Fruit fly (Drosophila melanogaster) whole organism, embryonic: ENCODE results near the gene CG5157.

Experiments
- Abd-B ChIP-seq: fragments of 200-800 bp; sonication (Bioruptor generic); optimal IDR thresholded peaks from 2 replicates; lab custom pipeline; 2018; ENCODE audit warnings: missing biosample characterization, mild to moderate bottlenecking, missing genetic modification characterization, moderate library complexity
- CG10979 ChIP-seq: fragments of 200-800 bp; sonication (Bioruptor generic); optimal IDR thresholded peaks from 2 replicates; lab custom pipeline; 2018; ENCODE audit warnings: missing biosample characterization, mild to moderate bottlenecking, missing genetic modification characterization, moderate library complexity
- CG11723 ChIP-seq: fragments of 200-800 bp; sonication (Bioruptor generic); optimal IDR thresholded peaks from 2 replicates; lab custom pipeline; 2017; ENCODE audit warnings: missing biosample characterization, mild to moderate bottlenecking, missing genetic modification characterization
- CG12071 ChIP-seq: fragments of 200-800 bp; sonication (Bioruptor generic); optimal IDR thresholded peaks from 3 replicates; lab custom pipeline; 2018; ENCODE audit warnings: missing biosample characterization, mild to moderate bottlenecking, missing genetic modification characterization
- CG12104 ChIP-seq: fragments of 200-800 bp; sonication (Bioruptor generic); optimal IDR thresholded peaks from 3 replicates; lab custom pipeline; 2016; ENCODE audit warnings: missing biosample characterization, missing genetic modification characterization
- CG12236 ChIP-seq: fragments of 200-800 bp; sonication (Bioruptor generic); optimal IDR thresholded peaks from 2 replicates; lab custom pipeline; 2016; ENCODE audit warnings: missing biosample characterization, missing genetic modification characterization
- CG14050 ChIP-seq: fragments of 200-800 bp; sonication (Bioruptor generic); IDR thresholded peaks from 3 replicates; pipeline ENCODE4 v1.3.6; 2022; ENCODE audit warnings: missing biosample characterization, missing genetic modification characterization
- CG14710 ChIP-seq: fragments of 200-800 bp; sonication (Bioruptor generic); optimal IDR thresholded peaks from 3 replicates; lab custom pipeline; 2019; ENCODE audit warnings: missing biosample characterization, mild to moderate bottlenecking, missing genetic modification characterization, moderate library complexity
- CG15479 ChIP-seq: fragments of 200-800 bp; sonication (Bioruptor generic); optimal IDR thresholded peaks from 3 replicates; lab custom pipeline; 2019; ENCODE audit warnings: missing biosample characterization, mild to moderate bottlenecking, missing genetic modification characterization, moderate library complexity
- CG16863 ChIP-seq: fragments of 200-800 bp; sonication (Bioruptor generic); optimal IDR thresholded peaks from 3 replicates; lab custom pipeline; 2016; ENCODE audit warnings: missing biosample characterization, missing genetic modification characterization
- CG17359 ChIP-seq: fragments of 200-800 bp; sonication (Bioruptor generic); optimal IDR thresholded peaks from 3 replicates; lab custom pipeline; 2018; ENCODE audit warnings: missing biosample characterization, mild to moderate bottlenecking, missing genetic modification characterization, moderate library complexity
- CG18011 ChIP-seq: fragments of 200-800 bp; sonication (Bioruptor generic); optimal IDR thresholded peaks from 2 replicates; lab custom pipeline; 2017; ENCODE audit warnings: missing biosample characterization, missing genetic modification characterization, mild to moderate bottlenecking, moderate library complexity, missing genotype
- CG18262 ChIP-seq: fragments of 200-800 bp; optimal IDR thresholded peaks from 3 replicates; lab custom pipeline; 2019; ENCODE audit warnings: missing biosample characterization, mild to moderate bottlenecking, missing genetic modification characterization, moderate library complexity
- CG30403 ChIP-seq: fragments of 200-800 bp; sonication (Bioruptor generic); optimal IDR thresholded peaks from 3 replicates; lab custom pipeline; 2016; ENCODE audit warnings: missing biosample characterization, missing genetic modification characterization
- CG30431 ChIP-seq: fragments of 200-800 bp; sonication (Bioruptor generic); optimal IDR thresholded peaks from 2 replicates; lab custom pipeline; 2017; ENCODE audit warnings: missing biosample characterization, missing genetic modification characterization
- CG32767 ChIP-seq: fragments of 200-800 bp; sonication (Bioruptor generic); IDR thresholded peaks from 2 replicates; pipeline ENCODE4 v1.3.6; 2022; ENCODE audit warnings: missing biosample characterization, missing genetic modification characterization
- CG33213 ChIP-seq: fragments of 200-800 bp; sonication (Bioruptor generic); optimal IDR thresholded peaks from 3 replicates; lab custom pipeline; 2016; ENCODE audit warnings: missing biosample characterization, missing genetic modification characterization
- CG6854 ChIP-seq: fragments of 200-800 bp; sonication (Bioruptor generic); optimal IDR thresholded peaks from 3 replicates; lab custom pipeline; 2017; ENCODE audit warnings: missing biosample characterization, mild to moderate bottlenecking, missing genetic modification characterization
- CG7839 ChIP-seq: fragments of 200-800 bp; sonication (Bioruptor generic); optimal IDR thresholded peaks from 3 replicates; lab custom pipeline; 2018; ENCODE audit warnings: missing biosample characterization, mild to moderate bottlenecking, missing genetic modification characterization, moderate library complexity
- CkIIα-i1 ChIP-seq: fragments of 200-800 bp; sonication (Bioruptor generic); IDR thresholded peaks from 2 replicates; pipeline ENCODE4 v1.3.6; 2022; ENCODE audit warnings: missing biosample characterization, missing genetic modification characterization
- D ChIP-seq, 2 experiments: fragments of 200-800 bp in 1 of 2; fragments of >200 bp in 1 of 2; sonication (Bioruptor generic) in 1 of 2; optimal IDR thresholded peaks; 2 replicates in 1 of 2; 3 replicates in 1 of 2; lab custom pipeline; 2017; ENCODE audit warnings: mild to moderate bottlenecking in 1 of 2, missing biosample characterization in 1 of 2, missing genetic modification characterization in 1 of 2, missing genetic modification reagents in 1 of 2
- Dbx ChIP-seq: fragments of 200-800 bp; sonication (Bioruptor generic); IDR thresholded peaks from 3 replicates; pipeline ENCODE4 v1.3.6; 2022; ENCODE audit warnings: missing biosample characterization, missing genetic modification characterization
- E2f1 ChIP-seq: fragments of 200-800 bp; sonication (Bioruptor generic); IDR thresholded peaks from 2 replicates; pipeline ENCODE4 v1.3.6; 2022; ENCODE audit warnings: missing biosample characterization, missing genetic modification characterization
- Eip74EF ChIP-seq, 2 experiments: fragments of 200-800 bp in 1 of 2; fragments of >200 bp in 1 of 2; sonication (Bioruptor generic) in 1 of 2; optimal IDR thresholded peaks; 2 replicates each; lab custom pipeline; 2017 to 2019; ENCODE audit warnings: missing biosample characterization in 2 of 2, missing genetic modification characterization in 2 of 2, mild to moderate bottlenecking in 1 of 2, moderate library complexity in 1 of 2
- Ets65A ChIP-seq: fragments of 200-800 bp; sonication (Bioruptor generic); peaks from one replicate; lab custom pipeline; 2016; ENCODE audit warnings: missing biosample characterization, missing genetic modification characterization
- Fer3 ChIP-seq: fragments of 200-800 bp; sonication (Bioruptor generic); optimal IDR thresholded peaks from 2 replicates; lab custom pipeline; 2018; ENCODE audit warnings: missing biosample characterization, mild to moderate bottlenecking, missing genetic modification characterization, moderate library complexity
- Hand ChIP-seq: fragments of 200-800 bp; sonication (Bioruptor generic); optimal IDR thresholded peaks from 2 replicates; lab custom pipeline; 2017; ENCODE audit warnings: mild to moderate bottlenecking, missing biosample characterization, missing genetic modification reagents, missing genetic modification characterization
- HmgD ChIP-seq: fragments of 200-800 bp; sonication (Bioruptor generic); optimal IDR thresholded peaks from 3 replicates; lab custom pipeline; 2016; ENCODE audit warnings: missing biosample characterization, missing genetic modification characterization
- Hr78 ChIP-seq, 2 experiments: fragments of 200-800 bp in 1 of 2; fragments of >200 bp in 1 of 2; sonication (Bioruptor generic) in 1 of 2; optimal IDR thresholded peaks; 2 replicates each; lab custom pipeline; 2017 to 2019; ENCODE audit warnings: missing biosample characterization in 2 of 2, missing genetic modification characterization in 2 of 2, mild to moderate bottlenecking in 1 of 2, moderate library complexity in 1 of 2
- Mad ChIP-seq: fragments of 200-800 bp; sonication (Bioruptor generic); optimal IDR thresholded peaks from 2 replicates; lab custom pipeline; 2016; ENCODE audit warnings: missing biosample characterization, missing genetic modification characterization
- Max ChIP-seq: fragments of 200-800 bp; sonication (Bioruptor generic); optimal IDR thresholded peaks from 2 replicates; lab custom pipeline; 2016; ENCODE audit warnings: missing biosample characterization, mild to moderate bottlenecking, missing genetic modification characterization
- Optix ChIP-seq: fragments of 200-800 bp; sonication (Bioruptor generic); IDR thresholded peaks from 3 replicates; pipeline ENCODE4 v1.3.6; 2022; ENCODE audit warnings: missing biosample characterization, missing genetic modification characterization
- amos ChIP-seq: fragments of 200-800 bp; sonication (Bioruptor generic); IDR thresholded peaks from 2 replicates; pipeline ENCODE4 v1.3.6; 2022; ENCODE audit warnings: missing biosample characterization, missing genetic modification characterization; ENCODE audit not compliant: partially characterized antibody
- ara ChIP-seq: fragments of 200-800 bp; sonication (Bioruptor generic); IDR thresholded peaks from 2 replicates; pipeline ENCODE4 v1.3.6; 2022; ENCODE audit warnings: missing biosample characterization, missing genetic modification characterization
- bsh ChIP-seq, 2 experiments: fragments of 200-800 bp; sonication (Bioruptor generic); optimal IDR thresholded peaks; 2 replicates each; lab custom pipeline; 2017 to 2018; ENCODE audit warnings: mild to moderate bottlenecking in 2 of 2, missing biosample characterization in 2 of 2, missing genetic modification characterization in 2 of 2, moderate library complexity in 1 of 2
- chn ChIP-seq: fragments of 200-800 bp; sonication (Bioruptor generic); optimal IDR thresholded peaks from 2 replicates; lab custom pipeline; 2016; ENCODE audit warnings: missing biosample characterization, missing genetic modification characterization
- corto ChIP-seq: fragments of 200-800 bp; sonication (Bioruptor generic); optimal IDR thresholded peaks from 2 replicates; lab custom pipeline; 2016; ENCODE audit warnings: missing biosample characterization, mild to moderate bottlenecking, missing genetic modification characterization, moderate library complexity
- dan ChIP-seq: fragments of 200-800 bp; sonication (Bioruptor generic); IDR thresholded peaks from 2 replicates; pipeline ENCODE4 v1.3.6; 2022; ENCODE audit warnings: missing biosample characterization, missing genetic modification characterization
- dmrt99B ChIP-seq: fragments of 200-800 bp; sonication (Bioruptor generic); optimal IDR thresholded peaks from 2 replicates; lab custom pipeline; 2018; ENCODE audit warnings: missing biosample characterization, mild to moderate bottlenecking, missing genetic modification characterization, moderate library complexity
- gfzf ChIP-seq: fragments of 200-800 bp; sonication (Bioruptor generic); optimal IDR thresholded peaks from 2 replicates; lab custom pipeline; 2016; ENCODE audit warnings: missing biosample characterization, mild to moderate bottlenecking, missing genetic modification characterization, moderate library complexity
- grau ChIP-seq: fragments of 200-800 bp; optimal IDR thresholded peaks from 3 replicates; lab custom pipeline; 2019; ENCODE audit warnings: missing biosample characterization, mild to moderate bottlenecking, missing genetic modification characterization, moderate library complexity
- kay ChIP-seq: fragments of 200-800 bp; sonication (Bioruptor generic); optimal IDR thresholded peaks from 2 replicates; lab custom pipeline; 2016; ENCODE audit warnings: missing biosample characterization, missing genetic modification characterization
- kni ChIP-seq: fragments of 200-800 bp; sonication (Bioruptor generic); optimal IDR thresholded peaks from 3 replicates; lab custom pipeline; 2017; ENCODE audit warnings: mild to moderate bottlenecking, missing biosample characterization, missing genetic modification reagents, missing genetic modification characterization
- lab ChIP-seq: fragments of 200-800 bp; sonication (Bioruptor generic); optimal IDR thresholded peaks from 3 replicates; lab custom pipeline; 2017; ENCODE audit warnings: missing biosample characterization, missing genetic modification characterization, mild to moderate bottlenecking, moderate library complexity, missing genetic modification reagents
- nerfin-2 ChIP-seq: fragments of 200-800 bp; sonication (Bioruptor generic); IDR thresholded peaks from 2 replicates; pipeline ENCODE4 v1.3.6; 2022; ENCODE audit warnings: missing biosample characterization, missing genetic modification characterization; ENCODE audit not compliant: partially characterized antibody
- oc ChIP-seq: fragments of 200-800 bp; sonication (Bioruptor generic); optimal IDR thresholded peaks from 2 replicates; lab custom pipeline; 2018; ENCODE audit warnings: missing biosample characterization, mild to moderate bottlenecking, missing genetic modification characterization, moderate library complexity
- stc ChIP-seq: fragments of 200-800 bp; sonication (Bioruptor generic); IDR thresholded peaks from 2 replicates; pipeline ENCODE4 v1.3.6; 2022; ENCODE audit warnings: missing biosample characterization, missing genetic modification characterization
- ttk ChIP-seq: fragments of 200-800 bp; sonication (Bioruptor generic); IDR thresholded peaks from 2 replicates; pipeline ENCODE4 v2.1.2; 2022; ENCODE audit warnings: missing biosample characterization, missing genetic modification characterization
- wdn ChIP-seq: fragments of 200-800 bp; sonication (Bioruptor generic); IDR thresholded peaks from 2 replicates; pipeline ENCODE4 v1.3.6; 2022; ENCODE audit warnings: missing biosample characterization, missing genetic modification characterization

Gene CG5157

DNA sequence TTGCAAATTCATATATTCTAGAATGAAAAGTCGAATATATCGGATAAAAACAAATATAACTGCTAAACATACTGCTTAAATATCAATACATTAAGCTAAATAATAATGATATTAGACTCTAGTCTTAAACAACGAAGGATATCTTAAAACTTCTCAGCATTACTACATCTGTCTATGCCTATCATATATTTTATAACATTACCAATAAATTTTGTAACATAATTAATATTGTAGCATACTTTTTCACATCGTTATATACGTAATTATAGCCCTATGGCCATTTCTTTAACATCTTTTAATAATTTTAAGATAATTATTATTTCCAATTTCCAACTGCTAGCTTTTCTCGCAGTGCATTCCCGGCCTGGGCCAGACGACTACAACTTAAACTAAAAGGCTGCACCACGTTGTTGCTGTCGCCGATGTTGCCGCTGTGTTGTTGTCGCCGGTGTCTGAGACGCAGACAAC is 35.2 kb upstream of the CG5157 start (continued):
- no peak for TF ChIP-seq Abd-B (GFP tag; lab: Kevin White, UChicago)
- no peak for TF ChIP-seq CkIIα-i1 (GFP tag; lab: Robert Waterston, UW)
- TF ChIP-seq CG6854 = peak; percentile 29
- TF ChIP-seq Fer3 = no peak
- TF ChIP-seq HmgD (GFP tag; lab: Kevin White, UChicago) = no peak
- TF ChIP-seq CG14710 (tag; lab: Kevin White, UChicago) = peak; percentile 36
- no peak for TF ChIP-seq nerfin-2 (GFP tag; lab: Robert Waterston, UW)
- TF ChIP-seq corto = peak; percentile 23
- TF ChIP-seq CG10979 (tag; lab: Kevin White, UChicago) = peak; percentile 54
- TF ChIP-seq chn (GFP tag; lab: Kevin White, UChicago) = no peak
- no peak for TF ChIP-seq wdn
- no peak for TF ChIP-seq kay (GFP tag; lab: Kevin White, UChicago)
- no peak for TF ChIP-seq gfzf (GFP tag; lab: Kevin White, UChicago)
- TF ChIP-seq lab (GFP tag; lab: Kevin White, UChicago) = peak; percentile 11
- peak; percentile 58 for TF ChIP-seq dmrt99B (tag; lab: Kevin White, UChicago)
- TF ChIP-seq CG12071 = no peak
- no peak for TF ChIP-seq CG14050 (GFP tag; lab: Robert Waterston, UW)
- TF ChIP-seq CG30403 (GFP tag; lab: Kevin White, UChicago) = peak; percentile 49
- TF ChIP-seq amos (GFP tag; lab: Robert Waterston, UW) = no peak
- no peak for TF ChIP-seq CG33213 (GFP tag; lab: Kevin White, UChicago)
- TF ChIP-seq D (optimal IDR thresholded peaks at IDR 0.05; lab: Kevin White, UChicago) = no peak
- peak; percentile 31 for TF ChIP-seq D (GFP tag; optimal IDR thresholded peaks at IDR 0.05; lab: Kevin White, UChicago)
- TF ChIP-seq CG32767 (GFP tag; lab: Robert Waterston, UW) = no peak
- no peak for TF ChIP-seq CG16863
- TF ChIP-seq ttk (GFP tag; lab: Robert Waterston, UW) = no peak
- no peak for TF ChIP-seq Max (GFP tag; lab: Kevin White, UChicago)
- TF ChIP-seq dan (GFP tag; lab: Robert Waterston, UW) = no peak
- peak; percentile 61 for TF ChIP-seq CG7839 (tag; lab: Kevin White, UChicago)
- peak in 1 of 2 experiments; percentile 3 for TF ChIP-seq Eip74EF (GFP tag; optimal IDR thresholded peaks at IDR 0.05; lab: Kevin White, UChicago)
- TF ChIP-seq E2f1 (GFP tag; lab: Robert Waterston, UW) = no peak
- peak; percentile 6 for TF ChIP-seq CG12104 (GFP tag; lab: Kevin White, UChicago)
- TF ChIP-seq CG11723 (GFP tag; lab: Kevin White, UChicago) = peak; percentile 14
- TF ChIP-seq CG17359 (tag; lab: Kevin White, UChicago) = peak; percentile 31
- TF ChIP-seq oc (tag; lab: Kevin White, UChicago) = no peak
- TF ChIP-seq Dbx (GFP tag; lab: Robert Waterston, UW) = no peak
- peak; percentile 66 for TF ChIP-seq CG18262
- no peak for TF ChIP-seq CG12236 (GFP tag; lab: Kevin White, UChicago)
- no peak for TF ChIP-seq stc (GFP tag; lab: Robert Waterston, UW)
- TF ChIP-seq bsh (GFP tag; optimal IDR thresholded peaks at IDR 0.05; lab: Kevin White, UChicago) = peak; percentile 25 to 40
- no peak for TF ChIP-seq Mad (GFP tag; lab: Kevin White, UChicago)
- no peak for TF ChIP-seq ara (GFP tag; lab: Robert Waterston, UW)
- TF ChIP-seq kni (GFP tag; lab: Kevin White, UChicago) = no peak
- TF ChIP-seq Ets65A = peak; percentile 2
- TF ChIP-seq grau (tag; lab: Kevin White, UChicago) = peak; percentile 59
- TF ChIP-seq Hand (GFP tag; lab: Kevin White, UChicago) = no peak
- no peak for TF ChIP-seq CG30431
- TF ChIP-seq CG15479 (GFP tag; lab: Kevin White, UChicago) = no peak
- no peak for TF ChIP-seq Optix (GFP tag; lab: Robert Waterston, UW)
- TF ChIP-seq Hr78 (GFP tag; optimal IDR thresholded peaks at IDR 0.05; lab: Kevin White, UChicago) = no peak
- TF ChIP-seq CG18011 (GFP tag; lab: Kevin White, UChicago) = no peak
